Worm (Caenorhabditis elegans) whole organism, L4/young adult: ENCODE data around the gene srh-269.

Experiments used
- W03F9.2 ChIP-seq: fragments of 150-350 bp; optimal IDR thresholded peaks from 2 replicates; lab custom pipeline; 2014; ENCODE audit warnings: missing biosample characterization, missing genetic modification characterization
- dao-5 ChIP-seq: sonication (generic microtip); optimal IDR thresholded peaks from 2 replicates; lab custom pipeline; 2016; ENCODE audit warnings: missing genotype, missing genetic modification characterization, moderate library complexity, missing compliant biosample characterization
- him-1 ChIP-seq: sonication (generic microtip); optimal IDR thresholded peaks from 2 replicates; lab custom pipeline; 2016; ENCODE audit warnings: missing genotype, missing genetic modification reagents, missing genetic modification characterization, missing compliant biosample characterization

The srh-269 gene

ce11 chrV:16591992-16592798, at the start of gene srh-269:
TSS of gene srh-269 (minus strand) at chrV:16592042.
- TF ChIP-seq W03F9.2 (tag; lab: Kevin White, UChicago) = no peak
- no peak for TF ChIP-seq dao-5
- no peak for TF ChIP-seq him-1 (tag; lab: Kevin White, UChicago)

DNA sequence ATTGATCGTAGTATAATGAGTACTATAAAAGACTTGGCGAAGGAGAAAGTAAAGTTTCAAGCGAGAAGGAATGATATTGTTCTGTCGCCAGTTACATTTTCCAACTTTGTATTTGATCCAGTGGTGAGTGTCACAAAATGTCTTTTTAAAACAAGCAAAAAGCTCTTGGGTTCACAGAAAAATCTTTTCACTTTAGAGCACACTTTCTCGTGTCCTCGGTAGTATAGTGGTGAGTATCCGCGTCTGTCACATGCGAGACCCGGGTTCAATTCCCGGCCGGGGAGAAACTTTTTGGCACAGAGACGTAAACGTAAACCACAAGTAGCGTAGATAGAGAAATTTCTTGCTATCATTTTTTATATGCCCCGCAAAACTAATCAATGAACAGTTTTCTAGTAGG, 48.5 kb upstream of the srh-269 start:
- TF ChIP-seq him-1 (tag; lab: Kevin White, UChicago) (no peak), W03F9.2 (tag; lab: Kevin White, UChicago) (no peak), dao-5 (no peak)

ce11 chrV:16638204-16638603, 46.4 kb upstream of the srh-269 start, which contains the start of gene srw-76:
TSS of gene srw-76 (minus strand) at chrV:16638304.
- TF ChIP-seq W03F9.2 (tag; lab: Kevin White, UChicago) = no peak
- TF ChIP-seq dao-5 = no peak
- TF ChIP-seq him-1 (tag; lab: Kevin White, UChicago) = no peak

- TF ChIP-seq dao-5 (no peak), him-1 (tag; lab: Kevin White, UChicago) (no peak), W03F9.2 (tag; lab: Kevin White, UChicago) (no peak)
These were observed 44.1 kb upstream of the srh-269 start, which contains the start of gene mltn-11 for ce11 chrV:16635911-16636310. TSS of gene mltn-11 (plus strand) at chrV:16636186.

- TF ChIP-seq him-1 (tag; lab: Kevin White, UChicago) (no peak), W03F9.2 (tag; lab: Kevin White, UChicago) (no peak), dao-5 (no peak)
These were observed 37.8 kb upstream of the srh-269 start, which contains the start of gene srd-21 for ce11 chrV:16629600-16629999. TSS of gene srd-21 (plus strand) at chrV:16629900.

ce11 chrV:16628991-16629390, 37.1 kb upstream of the srh-269 start, which contains the start of gene W06G6.2:
TSS of gene W06G6.2 (plus strand) at chrV:16629291.
- no peak for TF ChIP-seq W03F9.2 (tag; lab: Kevin White, UChicago)
- no peak for TF ChIP-seq dao-5
- no peak for TF ChIP-seq him-1 (tag; lab: Kevin White, UChicago)

DNA sequence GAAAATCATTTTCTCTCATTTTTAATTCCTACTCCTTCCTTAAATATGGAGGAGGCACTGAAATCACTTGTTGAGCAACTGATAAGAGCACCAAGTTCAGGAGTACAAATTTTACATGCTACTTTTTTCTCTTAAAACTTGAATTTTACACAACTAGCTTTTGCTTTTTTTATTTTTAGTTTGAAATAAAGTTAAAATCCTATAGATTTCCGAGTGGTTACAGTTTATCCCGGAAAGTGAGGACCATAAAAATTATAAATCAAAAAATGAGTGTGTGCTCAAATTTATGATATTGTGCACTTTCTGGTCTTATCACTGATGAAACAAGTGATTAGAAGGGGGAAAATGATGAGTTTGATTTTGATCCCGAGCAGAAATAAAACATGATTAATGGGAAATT, 36.1 kb upstream of the srh-269 start, which contains the start of gene oac-53:
oac-53 (minus strand) TSS at position 9 of the 400 bp plus-strand sequence.
- no peak for TF ChIP-seq W03F9.2 (tag; lab: Kevin White, UChicago)
- no peak for TF ChIP-seq dao-5
- no peak for TF ChIP-seq him-1 (tag; lab: Kevin White, UChicago)

ce11 chrV:16622754-16623261, 31.0 kb upstream of the srh-269 start, which contains the start of gene Y70C5A.2:
TSS of gene Y70C5A.2 (minus strand) at chrV:16623211.
- TF ChIP-seq dao-5 (no peak), him-1 (tag; lab: Kevin White, UChicago) (no peak), W03F9.2 (tag; lab: Kevin White, UChicago) (no peak)

ce11 chrV:16621894-16622293, 30.1 kb upstream of the srh-269 start:
- TF ChIP-seq dao-5 = no peak
- no peak for TF ChIP-seq him-1 (tag; lab: Kevin White, UChicago)
- TF ChIP-seq W03F9.2 (tag; lab: Kevin White, UChicago) = no peak

DNA sequence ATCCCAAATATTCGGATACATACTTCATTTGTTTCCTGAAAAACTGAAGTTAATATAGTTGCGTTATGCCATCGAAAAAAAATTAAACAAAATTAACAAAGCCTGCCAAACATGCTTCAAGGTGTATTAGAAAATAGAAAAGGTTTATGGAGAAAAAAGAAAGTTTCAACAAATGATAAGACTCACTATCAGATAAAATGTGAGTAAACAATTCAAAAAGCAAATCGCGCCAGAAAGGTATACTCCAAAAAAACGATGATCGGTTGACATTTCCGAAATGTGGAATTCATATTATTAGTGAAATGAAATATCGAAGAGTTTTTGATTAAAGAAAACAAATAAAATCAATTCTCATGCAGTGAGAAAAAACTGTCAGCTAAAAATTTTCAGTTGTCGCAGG, 29.0 kb upstream of the srh-269 start, which contains the start of gene Y70C5A.3:
Y70C5A.3 (minus strand) TSS at position 50 of the 400 bp plus-strand sequence.
- no peak for TF ChIP-seq him-1 (tag; lab: Kevin White, UChicago)

- no peak for TF ChIP-seq W03F9.2 (tag; lab: Kevin White, UChicago)
- no peak for TF ChIP-seq dao-5
- TF ChIP-seq him-1 (tag; lab: Kevin White, UChicago) = no peak
These were observed 25.6 kb upstream of the srh-269 start, which contains the start of gene Y70C5A.4 for ce11 chrV:16617462-16617861. TSS of gene Y70C5A.4 (plus strand) at chrV:16617762.

DNA sequence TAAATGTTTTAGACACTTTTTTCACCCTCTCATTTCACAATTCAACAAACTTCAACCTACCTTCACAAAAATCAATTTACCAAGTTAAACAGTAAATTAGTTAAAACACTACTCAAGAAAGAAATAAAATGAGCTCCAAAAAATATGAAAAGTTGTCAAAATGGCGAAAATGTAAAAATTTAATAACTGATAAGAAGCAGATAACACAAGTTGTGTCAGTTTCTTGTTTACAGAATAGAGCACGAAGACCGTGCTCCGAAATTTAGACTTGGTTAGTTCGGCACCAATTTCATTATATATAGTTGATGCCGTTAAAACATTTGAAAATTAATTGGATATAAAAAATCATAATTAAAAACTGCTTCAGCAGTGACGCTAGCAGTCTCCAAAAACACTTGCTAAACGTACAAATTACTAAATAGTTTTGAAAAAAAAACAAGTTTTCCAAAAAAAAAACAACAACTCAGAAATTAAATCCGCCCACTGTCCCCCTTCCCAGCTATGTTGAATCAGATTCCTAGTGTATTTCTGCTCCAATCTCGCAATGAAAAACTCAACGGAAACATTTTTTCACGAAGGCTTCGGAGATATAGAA, 19.0 kb upstream of the srh-269 start, which contains the start of gene srw-54:
srw-54 (plus strand) TSS at position 545 of the 595 bp plus-strand sequence.
- TF ChIP-seq W03F9.2 (tag; lab: Kevin White, UChicago) (no peak), him-1 (tag; lab: Kevin White, UChicago) (no peak), dao-5 (no peak)

- TF ChIP-seq dao-5 (no peak), him-1 (tag; lab: Kevin White, UChicago) (no peak), W03F9.2 (tag; lab: Kevin White, UChicago) (no peak)
These were observed 18.3 kb upstream of the srh-269 start for ce11 chrV:16610094-16610493.

DNA sequence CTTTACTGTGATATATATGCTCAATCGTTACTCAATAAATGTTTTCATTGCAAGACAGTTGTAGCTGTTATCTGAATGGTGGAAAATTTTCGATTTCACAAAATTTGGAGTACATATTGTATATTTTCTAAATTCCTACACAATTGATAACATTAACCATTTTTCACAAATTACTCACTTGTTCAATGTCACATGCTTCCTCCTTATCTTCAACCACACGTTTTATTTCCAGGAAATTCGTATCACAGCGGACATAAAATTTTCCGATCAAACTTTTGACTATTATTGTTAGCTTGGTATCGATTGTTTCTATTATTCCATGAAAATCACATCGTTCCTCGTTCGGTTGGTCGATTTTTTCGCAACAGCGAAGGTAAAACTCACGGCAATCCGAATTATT, 16.6 kb upstream of the srh-269 start:
- no peak for TF ChIP-seq him-1 (tag; lab: Kevin White, UChicago)
